Worm (Caenorhabditis elegans) whole organism, young adult: ENCODE results near the gene E02C12.9.

ENCODE experiments used
- B0336.3 ChIP-seq: fragments of 200-800 bp; sonication (Bioruptor generic); IDR thresholded peaks from 2 replicates; pipeline ENCODE4 v1.3.6; 2022; ENCODE audit warnings: missing genetic modification characterization, missing compliant biosample characterization
- D2030.7 ChIP-seq: fragments of 200-800 bp; sonication (Bioruptor generic); IDR thresholded peaks from 2 replicates; pipeline ENCODE4 v1.3.6; 2022; ENCODE audit warnings: missing genetic modification reagents, missing genetic modification characterization, missing compliant biosample characterization
- attf-5 ChIP-seq: fragments of 200-800 bp; sonication (Bioruptor generic); optimal IDR thresholded peaks from 2 replicates; lab custom pipeline; 2018; ENCODE audit warnings: mild to moderate bottlenecking, missing genetic modification characterization, missing compliant biosample characterization
- him-1 ChIP-seq: sonication (generic microtip); optimal IDR thresholded peaks from 2 replicates; lab custom pipeline; 2016; ENCODE audit warnings: missing genotype, missing genetic modification reagents, missing genetic modification characterization, missing compliant biosample characterization

DNA sequence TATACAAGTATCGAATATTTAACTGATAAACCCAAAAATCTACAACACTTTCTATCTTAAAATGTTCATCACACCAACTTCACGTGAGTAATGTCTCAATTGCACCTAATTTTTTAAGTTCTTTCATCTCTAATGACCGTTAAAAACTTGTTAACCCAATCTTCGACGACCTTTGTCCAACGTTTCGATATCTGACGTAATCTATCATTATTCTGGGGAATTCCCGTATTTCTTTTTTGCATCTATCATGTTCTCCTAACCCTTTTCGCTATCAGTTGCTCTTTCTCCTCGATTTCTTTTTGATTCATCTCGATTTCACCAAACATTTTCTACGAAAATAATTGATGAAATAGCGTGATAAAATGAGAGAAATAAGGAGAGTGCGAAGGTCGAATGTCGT, 47.6 kb downstream of the E02C12.9 start:
- TF ChIP-seq attf-5 (GFP tag; lab: Kevin White, UChicago) (no peak), B0336.3 (no peak), him-1 (no peak), D2030.7 (no peak)
